Worm (Caenorhabditis elegans) whole organism, late embryonic: Measurements from ENCODE around the gene jtr-1.

Source experiments
- C08G9.2 ChIP-seq: sonication (generic microtip); optimal IDR thresholded peaks from 2 replicates; lab custom pipeline; 2016; ENCODE audit warnings: mild to moderate bottlenecking, missing genetic modification characterization, moderate library complexity, missing compliant biosample characterization
- C38D4.7 ChIP-seq: fragments of 200-800 bp; sonication (Bioruptor generic); optimal IDR thresholded peaks from 2 replicates; lab custom pipeline; 2018; ENCODE audit warnings: mild to moderate bottlenecking, missing genetic modification characterization, moderate library complexity, missing compliant biosample characterization
- F13H6.1 ChIP-seq: sonication (generic microtip); optimal IDR thresholded peaks from 2 replicates; lab custom pipeline; 2016; ENCODE audit warnings: missing genetic modification characterization, missing compliant biosample characterization
- K02D7.2 ChIP-seq: sonication (generic microtip); optimal IDR thresholded peaks from 2 replicates; lab custom pipeline; 2017; ENCODE audit warnings: mild to moderate bottlenecking, missing genetic modification characterization, missing compliant biosample characterization
- K09A11.1 ChIP-seq: sonication (generic microtip); optimal IDR thresholded peaks from 2 replicates; lab custom pipeline; 2017; ENCODE audit warnings: antibody characterized with exemption, mild to moderate bottlenecking, missing genetic modification characterization, missing compliant biosample characterization; ENCODE audit not compliant: insufficient read depth
- T23F11.4 ChIP-seq: fragments of 200-800 bp; sonication (Bioruptor generic); optimal IDR thresholded peaks from 2 replicates; lab custom pipeline; 2018; ENCODE audit warnings: mild to moderate bottlenecking, missing genetic modification characterization, missing compliant biosample characterization
- ama-1 ChIP-seq: fragments of 150-350 bp; optimal IDR thresholded peaks from 2 replicates; lab custom pipeline; 2014
- ceh-14 ChIP-seq: sonication (generic microtip); optimal IDR thresholded peaks from 2 replicates; lab custom pipeline; 2016; ENCODE audit warnings: missing genotype, missing genetic modification characterization, missing compliant biosample characterization
- ceh-2 ChIP-seq: sonication (generic microtip); optimal IDR thresholded peaks from 2 replicates; lab custom pipeline; 2016; ENCODE audit warnings: missing genotype, missing genetic modification characterization, missing compliant biosample characterization
- ceh-22 ChIP-seq: sonication (generic microtip); optimal IDR thresholded peaks from 2 replicates; lab custom pipeline; 2017; ENCODE audit warnings: missing biosample characterization, missing genetic modification characterization
- ceh-24 ChIP-seq: sonication (generic microtip); optimal IDR thresholded peaks from 2 replicates; lab custom pipeline; 2016; ENCODE audit warnings: mild to moderate bottlenecking, missing genetic modification characterization, missing compliant biosample characterization
- ceh-30 ChIP-seq: fragments of 150-350 bp; optimal IDR thresholded peaks from 2 replicates; lab custom pipeline; 2014; ENCODE audit warnings: missing biosample characterization, missing genetic modification characterization
- ceh-31 ChIP-seq: sonication (generic microtip); optimal IDR thresholded peaks from 2 replicates; lab custom pipeline; 2016; ENCODE audit warnings: missing genetic modification characterization, missing compliant biosample characterization
- ceh-34 ChIP-seq: sonication (generic microtip); optimal IDR thresholded peaks from 2 replicates; lab custom pipeline; 2016; ENCODE audit warnings: mild to moderate bottlenecking, missing genetic modification characterization, missing compliant biosample characterization
- ceh-45 ChIP-seq: fragments of 200-800 bp; sonication (Bioruptor generic); IDR thresholded peaks from 2 replicates; pipeline ENCODE4 v1.3.6; 2022; ENCODE audit warnings: missing genetic modification reagents, missing genetic modification characterization, missing compliant biosample characterization
- ceh-48 ChIP-seq: sonication (generic microtip); optimal IDR thresholded peaks from 2 replicates; lab custom pipeline; 2016; ENCODE audit warnings: missing genetic modification characterization, inconsistent platforms, missing compliant biosample characterization
- ceh-6 ChIP-seq: fragments of 200-800 bp; sonication (Bioruptor generic); optimal IDR thresholded peaks from 2 replicates; lab custom pipeline; 2018; ENCODE audit warnings: mild to moderate bottlenecking, missing genetic modification characterization, missing compliant biosample characterization
- ceh-9 ChIP-seq: sonication (generic microtip); optimal IDR thresholded peaks from 2 replicates; lab custom pipeline; 2016; ENCODE audit warnings: mild to moderate bottlenecking, missing genetic modification characterization, inconsistent platforms, missing compliant biosample characterization
- che-1 ChIP-seq: sonication (generic microtip); optimal IDR thresholded peaks from 2 replicates; lab custom pipeline; 2016; ENCODE audit warnings: mild to moderate bottlenecking, missing genetic modification characterization, missing compliant biosample characterization
- dmd-4 ChIP-seq: sonication (generic microtip); optimal IDR thresholded peaks from 2 replicates; lab custom pipeline; 2016; ENCODE audit warnings: borderline replicate concordance, missing genetic modification characterization, missing compliant biosample characterization
- elt-2 ChIP-seq: sonication (generic microtip); optimal IDR thresholded peaks from 2 replicates; lab custom pipeline; 2016; ENCODE audit warnings: missing genetic modification reagents, missing genetic modification characterization, missing compliant biosample characterization
- ets-4 ChIP-seq: sonication (generic microtip); optimal IDR thresholded peaks from 2 replicates; lab custom pipeline; 2016; ENCODE audit warnings: missing genetic modification characterization, missing compliant biosample characterization
- eyg-1 ChIP-seq: sonication (generic microtip); optimal IDR thresholded peaks from 2 replicates; lab custom pipeline; 2016; ENCODE audit warnings: missing genotype, missing genetic modification characterization, missing compliant biosample characterization
- fax-1 ChIP-seq: sonication (generic microtip); optimal IDR thresholded peaks from 2 replicates; lab custom pipeline; 2016; ENCODE audit warnings: missing genotype, missing genetic modification characterization, missing compliant biosample characterization
- fkh-6 ChIP-seq: sonication (generic microtip); optimal IDR thresholded peaks from 2 replicates; lab custom pipeline; 2016; ENCODE audit warnings: missing genetic modification characterization, missing compliant biosample characterization
- gmeb-2 ChIP-seq: sonication (generic microtip); optimal IDR thresholded peaks from 2 replicates; lab custom pipeline; 2016; ENCODE audit warnings: missing genetic modification characterization, inconsistent platforms, missing compliant biosample characterization
- hlh-15 ChIP-seq: sonication (generic microtip); optimal IDR thresholded peaks from 2 replicates; lab custom pipeline; 2016; ENCODE audit warnings: missing genetic modification characterization, missing compliant biosample characterization
- hlh-30 ChIP-seq: sonication (generic microtip); optimal IDR thresholded peaks from 2 replicates; lab custom pipeline; 2017; ENCODE audit warnings: antibody characterized with exemption, missing genetic modification characterization, missing compliant biosample characterization; ENCODE audit not compliant: insufficient read depth
- hlh-6 ChIP-seq: sonication (generic microtip); optimal IDR thresholded peaks from 2 replicates; lab custom pipeline; 2016; ENCODE audit warnings: missing genotype, missing genetic modification characterization, missing compliant biosample characterization
- lim-6 ChIP-seq: sonication (generic microtip); optimal IDR thresholded peaks from 2 replicates; lab custom pipeline; 2016; ENCODE audit warnings: missing genetic modification characterization, missing compliant biosample characterization
- madf-2 ChIP-seq: sonication (generic microtip); optimal IDR thresholded peaks from 2 replicates; lab custom pipeline; 2017; ENCODE audit warnings: missing genetic modification characterization, missing compliant biosample characterization
- mec-3 ChIP-seq: sonication (generic microtip); optimal IDR thresholded peaks from 2 replicates; lab custom pipeline; 2016; ENCODE audit warnings: borderline replicate concordance, missing genetic modification characterization, missing compliant biosample characterization
- nfya-1 ChIP-seq: sonication (generic microtip); optimal IDR thresholded peaks from 2 replicates; lab custom pipeline; 2017; ENCODE audit warnings: missing genetic modification characterization, mild to moderate bottlenecking, missing compliant biosample characterization, antibody characterized with exemption, moderate library complexity
- nhr-11 ChIP-seq: fragments of 150-350 bp; optimal IDR thresholded peaks from 2 replicates; lab custom pipeline; 2014; ENCODE audit warnings: missing biosample characterization, missing genetic modification characterization
- pax-1 ChIP-seq: fragments of 150-350 bp; optimal IDR thresholded peaks from 2 replicates; lab custom pipeline; 2014; ENCODE audit warnings: missing biosample characterization, missing genetic modification characterization
- pha-4 ChIP-seq: fragments of 150-350 bp; optimal IDR thresholded peaks from 2 replicates; lab custom pipeline; 2018; ENCODE audit warnings: missing biosample characterization, missing genetic modification reagents, missing genetic modification characterization
- pqm-1 ChIP-seq: sonication (generic microtip); optimal IDR thresholded peaks from 2 replicates; lab custom pipeline; 2016; ENCODE audit warnings: missing genetic modification characterization, missing compliant biosample characterization
- pros-1 ChIP-seq: fragments of 150-350 bp; optimal IDR thresholded peaks from 2 replicates; lab custom pipeline; 2014; ENCODE audit warnings: missing biosample characterization, missing genetic modification reagents, missing genetic modification characterization
- ref-2 ChIP-seq: sonication (generic microtip); optimal IDR thresholded peaks from 2 replicates; lab custom pipeline; 2016; ENCODE audit warnings: missing genetic modification characterization, missing compliant biosample characterization
- sox-2 ChIP-seq: fragments of 200-800 bp; sonication (Bioruptor generic); IDR thresholded peaks from 2 replicates; pipeline ENCODE4 v1.3.6; 2022; ENCODE audit warnings: missing genetic modification reagents, missing genetic modification characterization, missing compliant biosample characterization
- tbx-2 ChIP-seq: sonication (generic microtip); optimal IDR thresholded peaks from 2 replicates; lab custom pipeline; 2016; ENCODE audit warnings: missing genetic modification characterization, missing compliant biosample characterization
- ttx-3 ChIP-seq: sonication (generic microtip); optimal IDR thresholded peaks from 2 replicates; lab custom pipeline; 2016; ENCODE audit warnings: missing genetic modification reagents, missing genetic modification characterization, missing compliant biosample characterization
- unc-3 ChIP-seq, 2 experiments: fragments of 200-800 bp in 1 of 2; sonication (Bioruptor generic) in 1 of 2; sonication (generic microtip) in 1 of 2; conservative IDR thresholded peaks in 1 of 2; optimal IDR thresholded peaks in 1 of 2; 2 replicates each; pipeline versions ENCODE4 v1.3.6 to Lab custom; 2016 to 2022; ENCODE audit warnings: missing compliant biosample characterization in 2 of 2, missing genetic modification characterization in 2 of 2, missing genetic modification reagents in 1 of 2
- unc-42 ChIP-seq: sonication (generic microtip); optimal IDR thresholded peaks from 2 replicates; lab custom pipeline; 2016; ENCODE audit warnings: missing genotype, missing genetic modification characterization, missing compliant biosample characterization
- unc-55 ChIP-seq: sonication (generic microtip); optimal IDR thresholded peaks from 2 replicates; lab custom pipeline; 2017; ENCODE audit warnings: missing biosample characterization, missing genetic modification reagents, missing genetic modification characterization
- unc-86 ChIP-seq: sonication (generic microtip); optimal IDR thresholded peaks from 2 replicates; lab custom pipeline; 2016; ENCODE audit warnings: missing genetic modification characterization, missing compliant biosample characterization
- zip-5 ChIP-seq: sonication (generic microtip); optimal IDR thresholded peaks from 2 replicates; lab custom pipeline; 2016; ENCODE audit warnings: missing genetic modification characterization, missing compliant biosample characterization

The jtr-1 gene

DNA sequence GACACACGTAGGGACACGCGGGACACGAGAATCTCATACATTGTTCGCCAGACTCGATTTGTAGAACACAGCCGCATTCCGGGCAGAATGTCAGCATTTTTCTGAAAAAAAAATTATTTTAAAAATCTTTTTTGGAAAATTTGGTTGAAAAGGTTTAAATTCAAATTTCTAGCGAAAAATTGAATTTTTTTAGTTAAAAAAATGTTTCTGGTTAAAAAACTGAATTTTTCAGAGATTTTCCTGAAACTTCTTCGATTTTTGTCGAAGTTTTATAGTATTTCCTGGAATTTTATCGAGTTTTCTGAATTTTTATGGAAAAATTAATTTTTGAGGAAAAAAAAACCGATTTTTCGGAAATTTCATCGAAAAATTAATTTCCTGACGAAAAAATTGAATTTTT lies 10.8 kb upstream of the jtr-1 start, which contains the start of gene rpc-11:
TSS of gene rpc-11 (minus strand) at position 101 of the 400 bp plus-strand sequence.
- TF ChIP-seq zip-5 (tag; lab: Kevin White, UChicago) (no peak), ceh-45 (GFP tag; lab: Robert Waterston, UW) (no peak), pha-4 (tag; lab: Kevin White, UChicago) (no peak), hlh-15 (tag; lab: Kevin White, UChicago) (no peak), nhr-11 (tag; lab: Kevin White, UChicago) (no peak), ceh-6 (GFP tag; lab: Kevin White, UChicago) (no peak), hlh-30 (no peak), ets-4 (no peak), unc-55 (GFP tag; lab: Kevin White, UChicago) (no peak), elt-2 (tag; lab: Kevin White, UChicago) (no peak), sox-2 (no peak), che-1 (no peak), C08G9.2 (tag; lab: Kevin White, UChicago) (no peak), gmeb-2 (tag; lab: Kevin White, UChicago) (no peak), ttx-3 (tag; lab: Kevin White, UChicago) (no peak), hlh-6 (tag; lab: Kevin White, UChicago) (no peak), ceh-24 (tag; lab: Kevin White, UChicago) (no peak)

- TF ChIP-seq K09A11.1 = no peak
- peak; percentile 49 for TF ChIP-seq ceh-48 (tag; lab: Kevin White, UChicago)
- peak; percentile 95 for TF ChIP-seq ceh-31
- peak; percentile 93 for TF ChIP-seq tbx-2 (tag; lab: Kevin White, UChicago)
- TF ChIP-seq nfya-1 (tag; lab: Kevin White, UChicago) = peak; percentile 89
- TF ChIP-seq T23F11.4 (GFP tag; lab: Kevin White, UChicago) = peak; percentile 20
- TF ChIP-seq ceh-2 (tag; lab: Kevin White, UChicago) = peak; percentile 58
- peak; percentile 32 for TF ChIP-seq hlh-6 (tag; lab: Kevin White, UChicago)
- TF ChIP-seq lim-6 (tag; lab: Kevin White, UChicago) = peak; percentile 42
- TF ChIP-seq pax-1 (tag; lab: Kevin White, UChicago) = peak; percentile 66
- no peak for TF ChIP-seq nhr-11 (tag; lab: Kevin White, UChicago)
- TF ChIP-seq hlh-30 = peak; percentile 97
- TF ChIP-seq mec-3 = peak; percentile 54
- no peak for TF ChIP-seq K02D7.2
- no peak for TF ChIP-seq ama-1 (lab: Kevin White, UChicago)
- TF ChIP-seq ceh-9 = no peak
- peak; percentile 94 for TF ChIP-seq unc-42 (tag; lab: Kevin White, UChicago)
- no peak for TF ChIP-seq ttx-3 (tag; lab: Kevin White, UChicago)
- peak; percentile 79 for TF ChIP-seq C08G9.2 (tag; lab: Kevin White, UChicago)
- no peak for TF ChIP-seq fax-1 (tag; lab: Kevin White, UChicago)
- no peak for TF ChIP-seq ceh-24 (tag; lab: Kevin White, UChicago)
- TF ChIP-seq zip-5 (tag; lab: Kevin White, UChicago) = peak; percentile 39
- TF ChIP-seq ref-2 = peak; percentile 80
- TF ChIP-seq ceh-30 (tag; lab: Kevin White, UChicago) = peak; percentile 56
- TF ChIP-seq ceh-34 (tag; lab: Kevin White, UChicago) = peak; percentile 81
- TF ChIP-seq pqm-1 = peak; percentile 10
- no peak for TF ChIP-seq dmd-4 (tag; lab: Kevin White, UChicago)
- peak; percentile 94 for TF ChIP-seq pros-1
- peak; percentile 62 for TF ChIP-seq ceh-14 (tag; lab: Kevin White, UChicago)
- TF ChIP-seq unc-3 (GFP tag; conservative IDR thresholded peaks at IDR 0.05; lab: Robert Waterston, UW) = 0 out of 2 replicates have a peak, but pooled peaks have one; percentile 29
- TF ChIP-seq unc-3 (tag; optimal IDR thresholded peaks at IDR 0.05; lab: Kevin White, UChicago) = peak; percentile 45
- no peak for TF ChIP-seq ceh-6 (GFP tag; lab: Kevin White, UChicago)
- TF ChIP-seq madf-2 = peak; percentile 28
- peak; percentile 56 for TF ChIP-seq F13H6.1 (tag; lab: Kevin White, UChicago)
- TF ChIP-seq unc-86 (tag; lab: Kevin White, UChicago) = peak; percentile 39
- peak; percentile 18 for TF ChIP-seq ceh-22 (tag; lab: Kevin White, UChicago)
- no peak for TF ChIP-seq C38D4.7 (GFP tag; lab: Kevin White, UChicago)
- TF ChIP-seq fkh-6 = peak; percentile 70
- TF ChIP-seq elt-2 (tag; lab: Kevin White, UChicago) = peak; percentile 25
- peak; percentile 81 for TF ChIP-seq ets-4
- TF ChIP-seq eyg-1 (tag; lab: Kevin White, UChicago) = peak; percentile 38
Observed at ce11 chrIV:1419795-1420509, 777 bp upstream of the jtr-1 start, which contains the start of gene Y77E11A.7. TSS of gene Y77E11A.7 (minus strand) at chrIV:1419849.
